Worm (Caenorhabditis elegans) whole organism, early embryonic: Measurements from ENCODE around the gene mrps-9.

Experiments
- B0310.2 ChIP-seq: sonication (generic microtip); optimal IDR thresholded peaks from 2 replicates; lab custom pipeline; 2016; ENCODE audit warnings: mild to moderate bottlenecking, missing genetic modification characterization, missing compliant biosample characterization
- F13C5.2 ChIP-seq: sonication (generic microtip); optimal IDR thresholded peaks from 2 replicates; lab custom pipeline; 2017; ENCODE audit warnings: mild to moderate bottlenecking, missing genetic modification characterization, inconsistent platforms, missing compliant biosample characterization
- aly-1 ChIP-seq: sonication (generic microtip); optimal IDR thresholded peaks from 2 replicates; lab custom pipeline; 2016; ENCODE audit warnings: missing genetic modification characterization, missing compliant biosample characterization
- ama-1 ChIP-seq: fragments of 150-350 bp; optimal IDR thresholded peaks from 2 replicates; lab custom pipeline; 2014
- ceh-13 ChIP-seq: fragments of 200-800 bp; sonication (Bioruptor generic); optimal IDR thresholded peaks from 2 replicates; lab custom pipeline; 2018; ENCODE audit warnings: mild to moderate bottlenecking, missing genetic modification characterization, missing compliant biosample characterization
- ceh-36 ChIP-seq: sonication (generic microtip); optimal IDR thresholded peaks from 2 replicates; lab custom pipeline; 2016; ENCODE audit warnings: missing genetic modification characterization, inconsistent platforms, missing compliant biosample characterization
- ets-7 ChIP-seq: sonication (generic microtip); optimal IDR thresholded peaks from 2 replicates; lab custom pipeline; 2016; ENCODE audit warnings: missing genotype, missing genetic modification characterization, missing compliant biosample characterization
- flt-1 ChIP-seq: fragments of 200-800 bp; sonication (Bioruptor generic); IDR thresholded peaks from 2 replicates; pipeline ENCODE4 v1.3.6; 2022; ENCODE audit warnings: missing genetic modification characterization, missing compliant biosample characterization
- hmbx-1 ChIP-seq: sonication (generic microtip); optimal IDR thresholded peaks from 2 replicates; lab custom pipeline; 2016; ENCODE audit warnings: mild to moderate bottlenecking, missing genetic modification characterization, missing compliant biosample characterization
- hmg-4 ChIP-seq: fragments of 200-800 bp; sonication (Bioruptor generic); optimal IDR thresholded peaks from 2 replicates; lab custom pipeline; 2018; ENCODE audit warnings: mild to moderate bottlenecking, missing genetic modification characterization, missing compliant biosample characterization
- hnd-1 ChIP-seq: sonication (generic microtip); optimal IDR thresholded peaks from 2 replicates; lab custom pipeline; 2016; ENCODE audit warnings: missing genetic modification characterization, missing compliant biosample characterization
- pes-1 ChIP-seq: fragments of 200-800 bp; sonication (Bioruptor generic); IDR thresholded peaks from 2 replicates; pipeline ENCODE4 v1.3.6; 2022; ENCODE audit warnings: missing genetic modification reagents, missing genetic modification characterization, missing compliant biosample characterization
- scrt-1 ChIP-seq: fragments of 200-800 bp; sonication (Bioruptor generic); IDR thresholded peaks from 2 replicates; pipeline ENCODE4 v1.3.6; 2022; ENCODE audit warnings: missing genetic modification characterization, missing compliant biosample characterization
- sea-1 ChIP-seq: fragments of 200-800 bp; sonication (Bioruptor generic); conservative IDR thresholded peaks from 2 replicates; pipeline ENCODE4 v1.3.6; 2022; ENCODE audit warnings: missing genetic modification characterization, missing compliant biosample characterization
- tbx-11 ChIP-seq: fragments of 200-800 bp; sonication (Bioruptor generic); IDR thresholded peaks from 2 replicates; pipeline ENCODE4 v1.3.6; 2022; ENCODE audit warnings: missing genetic modification characterization, missing compliant biosample characterization
- tbx-37 ChIP-seq: fragments of 200-800 bp; sonication (Bioruptor generic); conservative IDR thresholded peaks from 2 replicates; pipeline ENCODE4 v1.3.6; 2022; ENCODE audit warnings: missing genetic modification reagents, missing genetic modification characterization, missing compliant biosample characterization
- tra-4 ChIP-seq: sonication (generic microtip); optimal IDR thresholded peaks from 2 replicates; lab custom pipeline; 2017; ENCODE audit warnings: missing genetic modification characterization, missing compliant biosample characterization

mrps-9 gene

DNA sequence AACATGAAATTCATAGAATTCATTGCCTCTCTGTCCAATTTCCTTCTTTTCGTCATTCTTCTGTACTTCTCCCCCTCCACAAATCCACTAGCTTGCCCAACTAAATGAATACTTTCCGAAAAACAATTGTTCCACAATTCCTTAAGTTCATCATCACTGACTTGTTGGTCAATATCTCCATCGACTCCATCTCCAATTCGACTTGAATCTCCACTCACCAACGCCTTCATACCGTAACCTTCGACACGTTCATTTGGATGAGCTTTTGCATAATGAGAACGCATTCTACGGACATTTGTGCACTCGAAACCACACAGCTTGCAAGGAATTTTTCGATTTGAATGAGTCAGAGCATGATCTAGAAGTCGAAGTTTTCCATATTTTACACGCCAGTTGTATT is 24.9 kb upstream of the mrps-9 start:
- no peak for TF ChIP-seq tbx-37 (GFP tag; lab: Robert Waterston, UW)
- no peak for TF ChIP-seq F13C5.2
- no peak for TF ChIP-seq pes-1 (GFP tag; lab: Robert Waterston, UW)
- TF ChIP-seq hnd-1 (tag; lab: Kevin White, UChicago) = no peak
- TF ChIP-seq ceh-13 = no peak
- no peak for TF ChIP-seq flt-1 (GFP tag; lab: Robert Waterston, UW)
- TF ChIP-seq ama-1 = no peak
- TF ChIP-seq hmg-4 (GFP tag; lab: Kevin White, UChicago) = no peak
- no peak for TF ChIP-seq ceh-36 (tag; lab: Kevin White, UChicago)
- TF ChIP-seq ets-7 (tag; lab: Kevin White, UChicago) = no peak
- no peak for TF ChIP-seq scrt-1 (GFP tag; lab: Robert Waterston, UW)
- no peak for TF ChIP-seq tra-4 (tag; lab: Kevin White, UChicago)
- TF ChIP-seq B0310.2 (tag; lab: Kevin White, UChicago) = no peak

ce11 chrIII:8242809-8243208 is 23.1 kb upstream of the mrps-9 start, which contains the start of gene C02F5.12:
Gene C02F5.12, minus strand, starts transcription at chrIII:8243029.
- no peak for TF ChIP-seq ama-1
- no peak for TF ChIP-seq hmbx-1 (tag; lab: Kevin White, UChicago)
- TF ChIP-seq flt-1 (GFP tag; lab: Robert Waterston, UW) = no peak
- no peak for TF ChIP-seq aly-1 (tag; lab: Kevin White, UChicago)
- TF ChIP-seq hmg-4 (GFP tag; lab: Kevin White, UChicago) = no peak
- no peak for TF ChIP-seq ets-7 (tag; lab: Kevin White, UChicago)
- TF ChIP-seq B0310.2 (tag; lab: Kevin White, UChicago) = no peak
- TF ChIP-seq ceh-13 = no peak
- no peak for TF ChIP-seq F13C5.2
- TF ChIP-seq tra-4 (tag; lab: Kevin White, UChicago) = no peak
- no peak for TF ChIP-seq hnd-1 (tag; lab: Kevin White, UChicago)
- TF ChIP-seq tbx-11 = no peak

DNA sequence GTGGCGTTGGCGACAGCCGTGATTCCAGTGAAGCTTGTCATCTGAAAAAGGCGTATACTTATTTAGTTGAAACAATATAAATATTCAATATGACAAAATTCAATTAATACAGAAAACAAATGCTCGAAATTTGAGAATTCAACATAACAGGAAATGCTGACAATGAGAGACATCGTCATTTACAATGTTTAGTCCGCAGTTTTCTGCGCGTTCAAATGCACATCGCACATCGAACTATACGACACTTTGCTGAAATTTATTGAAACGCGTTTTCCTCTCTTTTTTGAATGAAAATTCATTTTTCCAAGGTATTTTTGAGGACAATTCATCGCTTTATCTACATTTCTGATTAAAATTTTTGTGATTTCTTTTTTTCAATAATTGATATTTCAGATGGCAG is 21.8 kb upstream of the mrps-9 start, which contains the start of the genes pbs-6 and cids-1:
pbs-6 (minus strand) TSS at position 41 of the 400 bp plus-strand sequence.
cids-1 (plus strand) TSS at position 394 of the 400 bp plus-strand sequence.
- TF ChIP-seq ceh-13 (no peak), flt-1 (GFP tag; lab: Robert Waterston, UW) (no peak), tra-4 (tag; lab: Kevin White, UChicago) (no peak), tbx-37 (GFP tag; lab: Robert Waterston, UW) (no peak), F13C5.2 (no peak), hmbx-1 (tag; lab: Kevin White, UChicago) (no peak), ama-1 (no peak), hmg-4 (GFP tag; lab: Kevin White, UChicago) (no peak), ets-7 (tag; lab: Kevin White, UChicago) (no peak), ceh-36 (tag; lab: Kevin White, UChicago) (no peak), B0310.2 (tag; lab: Kevin White, UChicago) (no peak), aly-1 (tag; lab: Kevin White, UChicago) (no peak), pes-1 (GFP tag; lab: Robert Waterston, UW) (no peak), sea-1 (GFP tag; lab: Robert Waterston, UW) (no peak), hnd-1 (tag; lab: Kevin White, UChicago) (no peak), scrt-1 (GFP tag; lab: Robert Waterston, UW) (no peak), tbx-11 (no peak)

DNA sequence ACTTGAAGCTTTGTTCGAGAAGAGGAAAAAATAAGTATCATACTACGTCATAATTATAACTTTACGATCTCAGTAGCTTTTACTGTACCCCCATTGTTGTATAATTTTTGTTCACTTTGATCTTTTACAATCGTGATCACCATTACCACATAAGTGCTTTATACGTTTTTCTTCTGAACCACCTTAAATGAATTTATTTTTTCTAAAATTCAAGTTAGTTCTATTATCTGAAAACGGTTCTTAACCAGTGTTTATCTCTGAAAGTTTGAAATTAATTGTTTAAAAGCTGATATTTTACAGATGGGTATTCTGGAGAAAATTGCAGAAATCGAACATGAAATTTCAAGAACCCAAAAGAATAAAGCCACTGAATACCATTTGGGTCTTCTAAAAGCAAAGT is 20.3 kb upstream of the mrps-9 start, which contains the start of gene C02F5.3:
C02F5.3 (plus strand) TSS at position 301 of the 400 bp plus-strand sequence.
- no peak for TF ChIP-seq hmg-4 (GFP tag; lab: Kevin White, UChicago)
- no peak for TF ChIP-seq tbx-37 (GFP tag; lab: Robert Waterston, UW)
- TF ChIP-seq hmbx-1 (tag; lab: Kevin White, UChicago) = no peak
- no peak for TF ChIP-seq hnd-1 (tag; lab: Kevin White, UChicago)
- no peak for TF ChIP-seq ama-1
- TF ChIP-seq pes-1 (GFP tag; lab: Robert Waterston, UW) = no peak
- no peak for TF ChIP-seq tbx-11
- no peak for TF ChIP-seq ceh-36 (tag; lab: Kevin White, UChicago)
- TF ChIP-seq scrt-1 (GFP tag; lab: Robert Waterston, UW) = no peak
- no peak for TF ChIP-seq sea-1 (GFP tag; lab: Robert Waterston, UW)
- TF ChIP-seq B0310.2 (tag; lab: Kevin White, UChicago) = no peak
- TF ChIP-seq flt-1 (GFP tag; lab: Robert Waterston, UW) = no peak
- no peak for TF ChIP-seq aly-1 (tag; lab: Kevin White, UChicago)

ce11 chrIII:8247051-8247450 is 18.8 kb upstream of the mrps-9 start, which contains the start of gene C02F5.13:
Gene C02F5.13, plus strand, starts transcription at chrIII:8247351.
- no peak for TF ChIP-seq tbx-37 (GFP tag; lab: Robert Waterston, UW)
- TF ChIP-seq hmbx-1 (tag; lab: Kevin White, UChicago) = no peak
- no peak for TF ChIP-seq F13C5.2
- no peak for TF ChIP-seq B0310.2 (tag; lab: Kevin White, UChicago)
- TF ChIP-seq pes-1 (GFP tag; lab: Robert Waterston, UW) = no peak
- no peak for TF ChIP-seq ceh-36 (tag; lab: Kevin White, UChicago)
- TF ChIP-seq hmg-4 (GFP tag; lab: Kevin White, UChicago) = no peak
- TF ChIP-seq aly-1 (tag; lab: Kevin White, UChicago) = no peak
- no peak for TF ChIP-seq tbx-11
- no peak for TF ChIP-seq ama-1

DNA sequence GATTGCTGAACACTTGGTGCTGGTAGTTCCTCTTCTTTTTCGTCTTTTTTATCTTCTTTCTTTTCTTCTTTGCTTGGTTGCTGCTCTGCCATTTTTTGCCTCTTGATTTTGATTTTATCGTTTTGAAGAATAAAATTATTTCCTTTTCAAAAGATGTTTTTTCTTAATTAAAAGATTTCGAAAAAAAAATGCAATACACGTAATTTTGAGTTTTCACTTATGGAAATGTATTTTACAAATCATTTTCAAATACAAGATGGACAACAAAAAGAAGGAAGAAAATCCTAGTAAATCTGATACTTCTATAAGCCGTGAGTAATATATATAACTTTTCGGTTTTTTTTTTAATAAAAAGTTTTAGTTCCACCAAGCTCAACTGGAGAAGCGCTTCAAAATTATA is 16.5 kb upstream of the mrps-9 start, which contains the start of the genes C02F5.10 and C02F5.2:
C02F5.10 (minus strand) TSS at position 101 of the 400 bp plus-strand sequence.
C02F5.2 (plus strand) TSS at position 239 of the 400 bp plus-strand sequence.
- no peak for TF ChIP-seq hnd-1 (tag; lab: Kevin White, UChicago)
- TF ChIP-seq ets-7 (tag; lab: Kevin White, UChicago) = no peak
- TF ChIP-seq F13C5.2 = no peak
- no peak for TF ChIP-seq sea-1 (GFP tag; lab: Robert Waterston, UW)
- no peak for TF ChIP-seq hmg-4 (GFP tag; lab: Kevin White, UChicago)
- no peak for TF ChIP-seq ceh-13
- TF ChIP-seq B0310.2 (tag; lab: Kevin White, UChicago) = no peak
- TF ChIP-seq tbx-11 = no peak
- TF ChIP-seq pes-1 (GFP tag; lab: Robert Waterston, UW) = no peak
- TF ChIP-seq flt-1 (GFP tag; lab: Robert Waterston, UW) = no peak
- no peak for TF ChIP-seq ama-1
- TF ChIP-seq scrt-1 (GFP tag; lab: Robert Waterston, UW) = no peak
